Worm (Caenorhabditis elegans): Measurements from ENCODE around the gene K06H7.8.

ce11 chrIII:8115877-8116276 is 17.9 kb upstream of the K06H7.8 start:
- TF ChIP-seq tab-1 (GFP tag; IDR thresholded peaks at IDR 0.05) (no peak), T22C8.4 (GFP tag; IDR thresholded peaks at IDR 0.05) (no peak), cog-1 (tag; optimal IDR thresholded peaks at IDR 0.05) (no peak), flt-1 (GFP tag; IDR thresholded peaks at IDR 0.05) (no peak), ztf-23 (GFP tag; IDR thresholded peaks at IDR 0.05) (no peak), ztf-29 (GFP tag; IDR thresholded peaks at IDR 0.05) (no peak), ref-1 (GFP tag; conservative IDR thresholded peaks at IDR 0.05) (no peak)
